Fruit fly (Drosophila melanogaster): Measurements from ENCODE around the gene mRpL24.

DNA sequence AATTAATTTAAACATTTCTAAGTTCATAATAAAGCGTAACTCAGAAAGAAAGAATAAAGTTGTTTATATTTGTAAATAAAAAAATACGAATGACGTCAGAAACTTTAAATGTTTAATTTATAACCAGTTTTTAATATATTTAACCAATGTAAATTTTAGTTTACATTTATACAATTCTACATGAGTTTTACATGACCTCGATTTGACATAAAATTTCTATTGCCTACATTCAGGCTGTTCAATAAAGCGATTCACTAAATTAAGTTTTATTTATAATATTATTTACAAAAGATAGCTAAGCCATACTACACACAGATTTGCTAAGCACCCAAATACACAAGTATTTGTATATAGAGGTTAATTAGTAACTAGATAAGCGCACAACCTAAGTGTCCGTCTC lies 41.3 kb downstream of the mRpL24 start:
- no peak for TF ChIP-seq Hr78 (GFP tag; optimal IDR thresholded peaks at IDR 0.05)
- no peak for TF ChIP-seq usp (GFP tag; optimal IDR thresholded peaks at IDR 0.05)
- TF ChIP-seq GATAd (GFP tag; optimal IDR thresholded peaks at IDR 0.05), result no peak
- no peak for TF ChIP-seq OdsH (GFP tag; optimal IDR thresholded peaks at IDR 0.05)
- TF ChIP-seq woc (GFP tag; optimal IDR thresholded peaks at IDR 0.05), result no peak
- TF ChIP-seq foxo (GFP tag; optimal IDR thresholded peaks at IDR 0.05), result no peak
- no peak for TF ChIP-seq CG9705 (GFP tag; optimal IDR thresholded peaks at IDR 0.05)
- no peak for TF ChIP-seq tai (GFP tag; optimal IDR thresholded peaks at IDR 0.05)
- no peak for TF ChIP-seq psq (GFP tag; optimal IDR thresholded peaks at IDR 0.05)
- TF ChIP-seq fru (GFP tag; optimal IDR thresholded peaks at IDR 0.05), result no peak

All from whole organism, wandering third instar larva.